Worm (Caenorhabditis elegans): Measurements from ENCODE around the gene M163.5.

M163.5 gene

DNA sequence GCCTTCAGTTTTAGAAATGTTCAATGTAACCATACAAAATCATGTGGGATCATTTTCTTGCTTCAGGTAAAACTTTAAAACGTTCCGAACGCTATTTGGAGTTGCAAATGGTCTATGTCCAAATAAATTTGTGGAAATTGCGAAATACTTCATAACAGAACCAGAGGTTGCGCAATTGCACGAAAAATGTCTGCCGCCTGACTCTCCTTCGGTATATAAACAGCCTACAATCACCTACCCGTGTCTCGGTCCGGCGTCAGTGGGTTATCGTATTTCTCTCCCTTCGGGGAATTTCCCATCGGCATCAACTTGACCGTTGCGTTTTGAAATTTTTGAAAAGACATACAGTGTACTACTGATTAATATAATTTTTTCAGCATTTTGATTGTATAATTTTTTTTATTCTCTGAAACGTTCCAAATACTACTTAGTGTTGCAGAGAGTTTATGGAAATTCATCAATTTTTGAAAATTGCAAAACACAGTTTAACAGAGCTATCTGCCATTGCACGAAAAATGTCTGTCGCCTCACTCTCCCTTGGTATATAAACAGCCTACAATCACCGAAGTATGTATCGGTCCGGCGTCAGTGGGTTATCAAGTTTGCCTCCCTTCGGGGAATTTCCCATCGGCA is 2.9 kb downstream of the M163.5 start (continued):
- peak; percentile 59 for TF ChIP-seq rbr-2 (tag; optimal IDR thresholded peaks at IDR 0.05)
- peak in 1 of 2 experiments; percentile 1 for TF ChIP-seq mdl-1 (tag; optimal IDR thresholded peaks at IDR 0.05)
- TF ChIP-seq lin-1 (GFP tag; IDR thresholded peaks at IDR 0.05), result no peak
- peak; percentile 66 for TF ChIP-seq madf-9 (GFP tag; conservative IDR thresholded peaks at IDR 0.05)
- TF ChIP-seq madf-5 (GFP tag; IDR thresholded peaks at IDR 0.05), result no peak
- no peak for TF ChIP-seq F37D6.2 (tag; optimal IDR thresholded peaks at IDR 0.05)

DNA sequence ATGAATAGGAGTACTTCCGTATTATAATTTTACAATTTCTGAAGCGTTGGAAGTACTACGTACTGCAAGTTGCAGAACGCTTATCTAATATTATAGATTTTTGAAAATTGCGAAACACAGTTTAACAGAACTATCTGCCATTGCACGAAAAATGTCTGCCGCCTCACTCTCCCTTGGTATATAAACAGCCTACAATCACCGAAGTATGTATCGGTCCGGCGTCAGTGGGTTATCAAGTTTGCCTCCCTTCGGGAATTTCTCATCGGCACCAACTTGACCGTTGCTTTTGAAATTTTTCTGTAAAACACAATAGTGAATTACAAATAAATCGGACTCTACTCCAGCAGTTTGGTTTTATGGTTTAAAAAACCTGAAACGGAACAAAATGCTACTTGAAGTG is 3.5 kb downstream of the M163.5 start:
- TF ChIP-seq lin-38 (GFP tag; IDR thresholded peaks at IDR 0.05), result no peak; the same call in 1 of the 2 replicates
- no peak for TF ChIP-seq pha-4 (GFP tag; IDR thresholded peaks at IDR 0.05)
- TF ChIP-seq pha-4 (tag; optimal IDR thresholded peaks at IDR 0.05), result no peak
- TF ChIP-seq T26A8.4 (GFP tag; IDR thresholded peaks at IDR 0.05), result no peak; the same call in 1 of the 2 replicates
- no peak for TF ChIP-seq dmd-9 (GFP tag; IDR thresholded peaks at IDR 0.05)
- TF ChIP-seq spr-3 (GFP tag; optimal IDR thresholded peaks at IDR 0.05), result no peak
- TF ChIP-seq zip-11 (GFP tag; IDR thresholded peaks at IDR 0.05), result no peak
- no peak for TF ChIP-seq lin-15B (tag; optimal IDR thresholded peaks at IDR 0.05)
- TF ChIP-seq madf-5 (GFP tag; IDR thresholded peaks at IDR 0.05), result no peak
- TF ChIP-seq unc-39 (tag; optimal IDR thresholded peaks at IDR 0.05), result no peak
- no peak for TF ChIP-seq skn-1 (tag; optimal IDR thresholded peaks at IDR 0.05)
- TF ChIP-seq nhr-11 (tag; optimal IDR thresholded peaks at IDR 0.05), result no peak
- TF ChIP-seq nhr-76 (tag; optimal IDR thresholded peaks at IDR 0.05), result no peak
- TF ChIP-seq zfp-3 (GFP tag; conservative IDR thresholded peaks at IDR 0.05), result no peak
- TF ChIP-seq F10B5.3 (tag; optimal IDR thresholded peaks at IDR 0.05), result no peak
- TF ChIP-seq egl-43 (GFP tag; IDR thresholded peaks at IDR 0.05), result 0 out of 2 replicates have a peak, but pooled peaks have one; percentile 44
- no peak for TF ChIP-seq aly-2 (tag; optimal IDR thresholded peaks at IDR 0.05)
- no peak for TF ChIP-seq nhr-41 (GFP tag; IDR thresholded peaks at IDR 0.05)
- TF ChIP-seq dmd-8 (GFP tag; IDR thresholded peaks at IDR 0.05), result peak; percentile 68; the same call in 1 of the 2 replicates
- no peak for TF ChIP-seq ztf-7 (tag; optimal IDR thresholded peaks at IDR 0.05)
- TF ChIP-seq ceh-32 (tag; optimal IDR thresholded peaks at IDR 0.05; ENCODE audit: poor library complexity), result no peak
- no peak for TF ChIP-seq fos-1 (tag; optimal IDR thresholded peaks at IDR 0.05)
- TF ChIP-seq ceh-62 (tag; optimal IDR thresholded peaks at IDR 0.05), result no peak
- no peak for TF ChIP-seq unc-130 (GFP tag; optimal IDR thresholded peaks at IDR 0.05)
- TF ChIP-seq F26F4.8 (GFP tag; conservative IDR thresholded peaks at IDR 0.05), result no peak
- no peak for TF ChIP-seq cey-2 (tag; optimal IDR thresholded peaks at IDR 0.05; ENCODE audit: borderline replicate concordance, insufficient read depth)
- no peak for TF ChIP-seq ZK546.5 (tag; optimal IDR thresholded peaks at IDR 0.05)
- no peak for TF ChIP-seq hlh-30 (tag; optimal IDR thresholded peaks at IDR 0.05; ENCODE audit: insufficient read depth)
- TF ChIP-seq php-3 (GFP tag; IDR thresholded peaks at IDR 0.05), result no peak
- TF ChIP-seq zag-1 (tag; optimal IDR thresholded peaks at IDR 0.05), result no peak
- no peak for TF ChIP-seq set-16 (GFP tag; IDR thresholded peaks at IDR 0.05)
- no peak for TF ChIP-seq madf-9 (GFP tag; conservative IDR thresholded peaks at IDR 0.05)
- TF ChIP-seq ceh-28 (tag; optimal IDR thresholded peaks at IDR 0.05), result no peak
- TF ChIP-seq egl-27 (tag; optimal IDR thresholded peaks at IDR 0.05), result no peak
- no peak for TF ChIP-seq nhr-28 (tag; optimal IDR thresholded peaks at IDR 0.05)
- TF ChIP-seq daf-12 (tag; optimal IDR thresholded peaks at IDR 0.05), result no peak
- TF ChIP-seq gei-8 (GFP tag; optimal IDR thresholded peaks at IDR 0.05), result no peak
- no peak for TF ChIP-seq Y48G9A.11 (GFP tag; IDR thresholded peaks at IDR 0.05)
- no peak for TF ChIP-seq tag-97 (GFP tag; IDR thresholded peaks at IDR 0.05)
- peak; percentile 47; the same call in 1 of the 2 replicates for TF ChIP-seq hmg-1.1 (GFP tag; IDR thresholded peaks at IDR 0.05)
- no peak for TF ChIP-seq zip-2 (tag; optimal IDR thresholded peaks at IDR 0.05)
- no peak for TF ChIP-seq arid-1 (GFP tag; conservative IDR thresholded peaks at IDR 0.05)
- TF ChIP-seq lin-29 (GFP tag; IDR thresholded peaks at IDR 0.05), result no peak
- TF ChIP-seq snpc-1.2 (GFP tag; IDR thresholded peaks at IDR 0.05), result no peak
- no peak for TF ChIP-seq unc-62 (GFP tag; optimal IDR thresholded peaks at IDR 0.05 in 1 of 2)
- TF ChIP-seq unc-62 (tag; optimal IDR thresholded peaks at IDR 0.05), result no peak
